Worm (Caenorhabditis elegans): ENCODE measurements around the gene cor-1.

cor-1 gene

ce11 chrIII:10202894-10203871, 45.7 kb upstream of the cor-1 start, which contains the start of gene chc-1:
chc-1 (plus strand) TSS chrIII:10203821.
- TF ChIP-seq ama-1 (optimal IDR thresholded peaks at IDR 0.05) (peak; percentile 23), elt-2 (tag; optimal IDR thresholded peaks at IDR 0.05) (peak; percentile 44), pqm-1 (tag; optimal IDR thresholded peaks at IDR 0.05) (no peak), fos-1 (tag; optimal IDR thresholded peaks at IDR 0.05) (no peak), aly-2 (tag; optimal IDR thresholded peaks at IDR 0.05) (no peak), skn-1 (tag; optimal IDR thresholded peaks at IDR 0.05) (peak; percentile 18), pha-4 (tag; optimal IDR thresholded peaks at IDR 0.05) (peak; percentile 34), jun-1 (tag; optimal IDR thresholded peaks at IDR 0.05) (peak; percentile 17), lin-15B (tag; optimal IDR thresholded peaks at IDR 0.05) (peak; percentile 70), nhr-25 (tag; optimal IDR thresholded peaks at IDR 0.05) (peak; percentile 35), lin-39 (tag; optimal IDR thresholded peaks at IDR 0.05) (peak; percentile 31), nfya-1 (tag; optimal IDR thresholded peaks at IDR 0.05; ENCODE audit: insufficient read depth) (peak; percentile 72), elt-3 (tag; optimal IDR thresholded peaks at IDR 0.05) (no peak), nhr-11 (tag; optimal IDR thresholded peaks at IDR 0.05) (no peak)

- TF ChIP-seq lsy-12 (tag; optimal IDR thresholded peaks at IDR 0.05) (no peak), snpc-4 (tag; optimal IDR thresholded peaks at IDR 0.05) (no peak), egl-5 (tag; optimal IDR thresholded peaks at IDR 0.05) (no peak), skn-1 (tag; optimal IDR thresholded peaks at IDR 0.05) (no peak), ztf-4 (tag; optimal IDR thresholded peaks at IDR 0.05) (no peak), jun-1 (tag; optimal IDR thresholded peaks at IDR 0.05) (no peak), lin-15B (tag; optimal IDR thresholded peaks at IDR 0.05) (no peak)
Observed at ce11 chrIII:10206352-10206751, 42.6 kb upstream of the cor-1 start.

- TF ChIP-seq ztf-11 (tag; optimal IDR thresholded peaks at IDR 0.05) (no peak), elt-2 (tag; optimal IDR thresholded peaks at IDR 0.05) (no peak), fos-1 (tag; optimal IDR thresholded peaks at IDR 0.05) (no peak), zag-1 (tag; optimal IDR thresholded peaks at IDR 0.05) (no peak), jun-1 (tag; optimal IDR thresholded peaks at IDR 0.05) (no peak), nhr-43 (tag; optimal IDR thresholded peaks at IDR 0.05; ENCODE audit: poor library complexity, severe bottlenecking) (no peak), ztf-4 (tag; optimal IDR thresholded peaks at IDR 0.05) (no peak), mml-1 (tag; optimal IDR thresholded peaks at IDR 0.05) (no peak), daf-12 (tag; optimal IDR thresholded peaks at IDR 0.05) (no peak), nhr-25 (tag; optimal IDR thresholded peaks at IDR 0.05) (no peak), ceh-28 (tag; optimal IDR thresholded peaks at IDR 0.05) (no peak), ceh-16 (tag; optimal IDR thresholded peaks at IDR 0.05) (no peak), unc-62 (GFP tag; optimal IDR thresholded peaks at IDR 0.05) (no peak), sea-2 (GFP tag; optimal IDR thresholded peaks at IDR 0.05) (no peak), hmg-11 (tag; optimal IDR thresholded peaks at IDR 0.05) (peak; percentile 8), nhr-67 (tag; optimal IDR thresholded peaks at IDR 0.05) (no peak), nhr-23 (tag; optimal IDR thresholded peaks at IDR 0.05) (no peak), ama-1 (optimal IDR thresholded peaks at IDR 0.05) (peak; percentile 33), aly-2 (tag; optimal IDR thresholded peaks at IDR 0.05) (peak; percentile 69), lin-15B (tag; optimal IDR thresholded peaks at IDR 0.05) (no peak), egl-5 (tag; optimal IDR thresholded peaks at IDR 0.05) (no peak), mdl-1 (tag; optimal IDR thresholded peaks at IDR 0.05) (no peak), nhr-76 (tag; optimal IDR thresholded peaks at IDR 0.05) (no peak), nhr-77 (tag; optimal IDR thresholded peaks at IDR 0.05) (no peak), skn-1 (tag; optimal IDR thresholded peaks at IDR 0.05) (no peak)
Observed at ce11 chrIII:10209703-10210102, 39.2 kb upstream of the cor-1 start, which contains the start of gene T20G5.9. T20G5.9 (plus strand) TSS chrIII:10209840.

- TF ChIP-seq elt-2 (tag; optimal IDR thresholded peaks at IDR 0.05) (peak; percentile 13), pha-4 (tag; optimal IDR thresholded peaks at IDR 0.05) (peak; percentile 8), nhr-237 (tag; optimal IDR thresholded peaks at IDR 0.05) (no peak)
Observed at ce11 chrIII:10211889-10212494, 36.9 kb upstream of the cor-1 start, which contains the start of the genes blos-1 and best-18. blos-1 (minus strand) TSS chrIII:10211946. best-18 (plus strand) TSS chrIII:10212396.

All from whole organism, L3 larva.